Fruit fly (Drosophila melanogaster) whole organism, adult: Measurements from ENCODE around the gene Gr32a.

Experiments
- CG11617 ChIP-seq: fragments of 200-800 bp; sonication (Bioruptor generic); optimal IDR thresholded peaks from 2 replicates; lab custom pipeline; 2017; ENCODE audit warnings: mild to moderate bottlenecking, missing biosample characterization, missing genetic modification reagents, missing genetic modification characterization
- CG12768 ChIP-seq: fragments of 200-800 bp; sonication (Bioruptor generic); optimal IDR thresholded peaks from 2 replicates; lab custom pipeline; 2017; ENCODE audit warnings: missing biosample characterization, missing genetic modification characterization, mild to moderate bottlenecking, moderate library complexity, missing genetic modification reagents
- CG14711 ChIP-seq: fragments of 200-800 bp; sonication (Bioruptor generic); optimal IDR thresholded peaks from 2 replicates; lab custom pipeline; 2018; ENCODE audit warnings: missing biosample characterization, mild to moderate bottlenecking, missing genetic modification characterization, moderate library complexity
- CG1620 ChIP-seq: fragments of 200-800 bp; sonication (Bioruptor generic); optimal IDR thresholded peaks from 2 replicates; lab custom pipeline; 2016; ENCODE audit warnings: missing biosample characterization, missing genetic modification characterization
- CG33017 ChIP-seq: fragments of 200-800 bp; sonication (Bioruptor generic); optimal IDR thresholded peaks from 2 replicates; lab custom pipeline; 2018; ENCODE audit warnings: missing biosample characterization, mild to moderate bottlenecking, missing genetic modification characterization, moderate library complexity
- CG5204 ChIP-seq: fragments of 200-800 bp; sonication (Bioruptor generic); optimal IDR thresholded peaks from 2 replicates; lab custom pipeline; 2016; ENCODE audit warnings: missing biosample characterization, missing genetic modification characterization
- CG7045 ChIP-seq: fragments of 200-800 bp; sonication (Bioruptor generic); optimal IDR thresholded peaks from 2 replicates; lab custom pipeline; 2017; ENCODE audit warnings: missing biosample characterization, mild to moderate bottlenecking, missing genetic modification characterization
- CG7101 ChIP-seq: fragments of 200-800 bp; sonication (Bioruptor generic); optimal IDR thresholded peaks from 2 replicates; lab custom pipeline; 2018; ENCODE audit warnings: missing biosample characterization, mild to moderate bottlenecking, missing genetic modification characterization, moderate library complexity
- Clk ChIP-seq: fragments of 200-800 bp; sonication (Bioruptor generic); optimal IDR thresholded peaks from 2 replicates; lab custom pipeline; 2017; ENCODE audit warnings: missing biosample characterization, missing genetic modification characterization
- Crg-1 ChIP-seq: fragments of 200-800 bp; sonication (Bioruptor generic); optimal IDR thresholded peaks from 2 replicates; lab custom pipeline; 2016; ENCODE audit warnings: missing biosample characterization, missing genetic modification characterization
- Hr96 ChIP-seq: fragments of 200-800 bp; sonication (Bioruptor generic); optimal IDR thresholded peaks from 2 replicates; lab custom pipeline; 2016; ENCODE audit warnings: missing biosample characterization, missing genetic modification characterization
- Mnt ChIP-seq: fragments of 200-800 bp; sonication (Bioruptor generic); optimal IDR thresholded peaks from 2 replicates; lab custom pipeline; 2016; ENCODE audit warnings: missing biosample characterization, mild to moderate bottlenecking, missing genetic modification characterization
- bab1 ChIP-seq: fragments of 200-800 bp; sonication (Bioruptor generic); optimal IDR thresholded peaks from 3 replicates; lab custom pipeline; 2019; ENCODE audit warnings: missing biosample characterization, mild to moderate bottlenecking, missing genetic modification characterization, moderate library complexity
- cic ChIP-seq: fragments of 200-800 bp; sonication (Bioruptor generic); optimal IDR thresholded peaks from 2 replicates; lab custom pipeline; 2017; ENCODE audit warnings: missing biosample characterization, mild to moderate bottlenecking, missing genetic modification characterization, moderate library complexity
- cnc ChIP-seq, 2 experiments: fragments of >200 bp; optimal IDR thresholded peaks; 2 replicates each; lab custom pipeline; 2017
- kay ChIP-seq: fragments of 200-800 bp; sonication (Bioruptor generic); peaks from one replicate; lab custom pipeline; 2016; ENCODE audit warnings: missing biosample characterization, missing genetic modification characterization, borderline replicate concordance
- ovo ChIP-seq: fragments of 200-800 bp; sonication (Bioruptor generic); optimal IDR thresholded peaks from 2 replicates; lab custom pipeline; 2016; ENCODE audit warnings: missing biosample characterization, missing genetic modification characterization
- pad ChIP-seq: fragments of 200-800 bp; sonication (Bioruptor generic); optimal IDR thresholded peaks from 3 replicates; lab custom pipeline; 2017; ENCODE audit warnings: missing biosample characterization, missing genetic modification characterization, mild to moderate bottlenecking, moderate library complexity, missing genetic modification reagents
- tj ChIP-seq: fragments of 200-800 bp; sonication (Bioruptor generic); optimal IDR thresholded peaks from 3 replicates; lab custom pipeline; 2017; ENCODE audit warnings: missing biosample characterization, mild to moderate bottlenecking, missing genetic modification characterization, moderate library complexity
- toe ChIP-seq: fragments of 200-800 bp; sonication (Bioruptor generic); optimal IDR thresholded peaks from 2 replicates; lab custom pipeline; 2016; ENCODE audit warnings: missing biosample characterization, missing genetic modification characterization

Gr32a gene

dm6 chr2L:11145317-11145716 lies 31.5 kb downstream of the Gr32a start, which contains the start of gene CG31867:
TSS of gene CG31867 (minus strand) at chr2L:11145417.
- TF ChIP-seq CG5204 (no peak), Clk (GFP tag; lab: Kevin White, UChicago) (no peak), Mnt (GFP tag; lab: Kevin White, UChicago) (no peak)

- TF ChIP-seq ovo (GFP tag; lab: Kevin White, UChicago) (no peak), bab1 (GFP tag; lab: Kevin White, UChicago) (no peak), cnc (optimal IDR thresholded peaks at IDR 0.05; lab: Kevin White, UChicago) (no peak), kay (GFP tag; lab: Kevin White, UChicago) (no peak), Crg-1 (GFP tag; lab: Kevin White, UChicago) (no peak), pad (GFP tag; lab: Kevin White, UChicago) (no peak), CG14711 (tag; lab: Kevin White, UChicago) (no peak), toe (GFP tag; lab: Kevin White, UChicago) (no peak), cic (no peak), tj (GFP tag; lab: Kevin White, UChicago) (no peak), Hr96 (no peak), CG5204 (no peak), CG7045 (GFP tag; lab: Kevin White, UChicago) (no peak), CG1620 (no peak), CG7101 (tag; lab: Kevin White, UChicago) (no peak), CG11617 (no peak), Clk (GFP tag; lab: Kevin White, UChicago) (no peak)
Measured at dm6 chr2L:11148969-11149368, 35.2 kb downstream of the Gr32a start, which contains the start of gene Gyc32E. TSS of gene Gyc32E (minus strand) at chr2L:11149101.

DNA sequence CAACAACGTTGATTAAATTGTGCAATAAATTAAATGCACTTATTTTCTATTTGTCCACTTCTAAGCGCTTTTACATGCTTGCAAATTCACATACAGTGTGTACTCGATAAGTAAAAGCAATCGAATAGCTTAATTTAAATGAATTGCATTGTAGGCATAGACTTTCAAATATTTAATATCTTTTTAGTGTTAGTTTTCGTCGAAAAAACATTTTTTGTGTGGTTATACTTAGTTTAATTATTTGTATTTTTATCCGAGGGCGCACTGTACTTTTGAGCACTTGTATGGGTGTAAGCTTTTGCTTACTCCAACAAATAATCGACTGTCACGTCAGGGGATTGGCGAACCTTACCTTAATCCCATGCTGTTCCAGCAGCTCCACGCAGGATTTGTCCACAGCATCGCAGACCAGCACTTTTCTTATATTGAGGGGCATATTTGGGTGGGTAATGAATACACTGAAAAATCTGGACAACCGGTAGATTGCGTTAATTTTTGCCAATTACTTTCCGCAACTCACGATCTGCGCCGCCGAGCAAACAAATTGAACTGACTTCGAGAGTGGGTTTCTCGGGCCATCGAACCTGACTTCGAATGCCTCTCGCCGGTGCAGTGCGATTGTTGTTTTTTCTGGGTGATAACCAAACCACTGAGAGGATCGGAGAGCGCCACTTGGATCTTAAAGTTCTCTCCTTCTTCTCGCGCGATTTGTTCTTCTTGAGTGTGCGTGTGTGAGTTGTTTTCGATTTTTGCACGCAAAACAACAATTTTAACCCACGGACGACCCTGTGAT lies 41.5 kb downstream of the Gr32a start, which contains the start of gene CG6287:
Gene CG6287, minus strand, starts transcription at position 556 of the 793 bp plus-strand sequence.
- TF ChIP-seq CG14711 (tag; lab: Kevin White, UChicago) (peak; percentile 96), CG11617 (peak; percentile 94), Hr96 (peak; percentile 88), bab1 (GFP tag; lab: Kevin White, UChicago) (peak; percentile 98), Crg-1 (GFP tag; lab: Kevin White, UChicago) (peak; percentile 93), toe (GFP tag; lab: Kevin White, UChicago) (peak; percentile 95), pad (GFP tag; lab: Kevin White, UChicago) (peak; percentile 86), Clk (GFP tag; lab: Kevin White, UChicago) (peak; percentile 92), ovo (GFP tag; lab: Kevin White, UChicago) (peak; percentile 75), CG5204 (peak; percentile 94), CG12768 (GFP tag; lab: Kevin White, UChicago) (peak; percentile 95), Mnt (GFP tag; lab: Kevin White, UChicago) (peak; percentile 66), CG33017 (tag; lab: Kevin White, UChicago) (peak; percentile 97), CG7045 (GFP tag; lab: Kevin White, UChicago) (peak; percentile 97), CG1620 (peak; percentile 92), tj (GFP tag; lab: Kevin White, UChicago) (peak; percentile 94), cnc (optimal IDR thresholded peaks at IDR 0.05; lab: Kevin White, UChicago) (peak; percentile 78 to 85), kay (GFP tag; lab: Kevin White, UChicago) (no peak), CG7101 (tag; lab: Kevin White, UChicago) (peak; percentile 97), cic (peak; percentile 63)
